Worm (Caenorhabditis elegans) whole organism, L1 larva: ENCODE measurements around the gene Y22D7AL.11.

ENCODE experiments used
- fkh-10 ChIP-seq: sonication (generic microtip); optimal IDR thresholded peaks from 2 replicates; lab custom pipeline; 2017; ENCODE audit warnings: missing biosample characterization, missing genetic modification reagents, missing genetic modification characterization
- lin-39 ChIP-seq: fragments of 150-350 bp; optimal IDR thresholded peaks from 2 replicates; lab custom pipeline; 2014; ENCODE audit warnings: missing biosample characterization, missing genetic modification reagents, missing genetic modification characterization
- nhr-11 ChIP-seq: fragments of 150-350 bp; optimal IDR thresholded peaks from 2 replicates; lab custom pipeline; 2014; ENCODE audit warnings: missing biosample characterization, missing genetic modification characterization
- nhr-47 ChIP-seq: sonication (generic microtip); optimal IDR thresholded peaks from 2 replicates; lab custom pipeline; 2016; ENCODE audit warnings: mild to moderate bottlenecking, missing genetic modification characterization, moderate library complexity, missing compliant biosample characterization
- nhr-77 ChIP-seq: fragments of 150-350 bp; optimal IDR thresholded peaks from 2 replicates; lab custom pipeline; 2014; ENCODE audit warnings: missing biosample characterization, missing genetic modification characterization
- pqm-1 ChIP-seq: sonication (generic microtip); optimal IDR thresholded peaks from 3 replicates; lab custom pipeline; 2017; ENCODE audit warnings: missing biosample characterization, missing genetic modification characterization
- rnt-1 ChIP-seq: sonication (generic microtip); optimal IDR thresholded peaks from 2 replicates; lab custom pipeline; 2016; ENCODE audit warnings: mild to moderate bottlenecking, missing genetic modification characterization, moderate library complexity, missing compliant biosample characterization
- unc-62 ChIP-seq: fragments of 150-350 bp; optimal IDR thresholded peaks from 2 replicates; lab custom pipeline; 2014; ENCODE audit warnings: missing biosample characterization, missing genetic modification reagents, missing genetic modification characterization
- unc-86 ChIP-seq: sonication (generic microtip); optimal IDR thresholded peaks from 2 replicates; lab custom pipeline; 2016; ENCODE audit warnings: missing genetic modification characterization, missing compliant biosample characterization
- unc-98 ChIP-seq: fragments of 200-800 bp; sonication (Bioruptor generic); IDR thresholded peaks from 2 replicates; pipeline ENCODE4 v1.3.6; 2022; ENCODE audit warnings: missing genetic modification characterization, missing compliant biosample characterization
- zip-4 ChIP-seq: fragments of 200-800 bp; sonication (Bioruptor generic); optimal IDR thresholded peaks from 2 replicates; lab custom pipeline; 2018; ENCODE audit warnings: mild to moderate bottlenecking, missing genetic modification characterization, moderate library complexity, missing compliant biosample characterization
- ztf-4 ChIP-seq: fragments of 150-350 bp; optimal IDR thresholded peaks from 2 replicates; lab custom pipeline; 2014; ENCODE audit warnings: missing biosample characterization, missing genetic modification characterization

DNA sequence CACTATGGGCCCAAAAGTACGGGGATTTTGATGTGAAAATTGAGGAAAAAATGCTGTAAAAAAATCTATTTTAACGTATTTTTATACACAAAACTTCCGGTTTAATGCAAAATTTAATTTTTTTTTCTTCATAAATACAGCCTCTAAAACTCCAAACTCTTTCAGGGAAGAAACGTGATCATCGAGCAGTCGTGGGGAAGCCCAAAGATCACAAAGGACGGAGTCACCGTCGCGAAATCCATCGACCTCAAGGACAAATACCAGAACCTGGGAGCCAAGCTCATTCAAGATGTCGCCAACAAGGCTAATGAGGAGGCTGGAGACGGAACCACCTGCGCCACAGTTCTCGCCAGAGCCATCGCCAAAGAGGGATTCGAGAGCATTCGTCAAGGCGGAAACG lies 14.3 kb downstream of the Y22D7AL.11 start:
- TF ChIP-seq unc-86 (tag; lab: Kevin White, UChicago) (no peak), rnt-1 (tag; lab: Kevin White, UChicago) (no peak), lin-39 (tag; lab: Kevin White, UChicago) (no peak), unc-62 (GFP tag; lab: Kevin White, UChicago) (no peak), fkh-10 (GFP tag; lab: Kevin White, UChicago) (no peak), unc-98 (no peak), nhr-11 (tag; lab: Kevin White, UChicago) (no peak), zip-4 (GFP tag; lab: Kevin White, UChicago) (no peak), nhr-77 (no peak), nhr-47 (tag; lab: Kevin White, UChicago) (no peak), pqm-1 (tag; lab: Kevin White, UChicago) (no peak), ztf-4 (tag; lab: Kevin White, UChicago) (no peak)
